Worm (Caenorhabditis elegans) whole organism, mixed stage, embryonic: ENCODE data around the gene Y56A3A.2.

Experiments
- M03D4.4 ChIP-seq: sonication (generic microtip); optimal IDR thresholded peaks from 2 replicates; lab custom pipeline; 2017; ENCODE audit warnings: mild to moderate bottlenecking, missing genetic modification characterization, missing compliant biosample characterization
- bed-3 ChIP-seq: fragments of 200-800 bp; sonication (Bioruptor generic); optimal IDR thresholded peaks from 3 replicates; lab custom pipeline; 2018; ENCODE audit warnings: mild to moderate bottlenecking, missing genetic modification characterization, moderate library complexity, missing compliant biosample characterization
- blmp-1 ChIP-seq: fragments of 150-350 bp; optimal IDR thresholded peaks from 2 replicates; lab custom pipeline; 2014; ENCODE audit warnings: missing biosample characterization, missing genetic modification characterization
- ceh-43 ChIP-seq: fragments of 200-800 bp; sonication (Bioruptor generic); optimal IDR thresholded peaks from 2 replicates; lab custom pipeline; 2018; ENCODE audit warnings: mild to moderate bottlenecking, missing genetic modification characterization, moderate library complexity, missing compliant biosample characterization
- ceh-83 ChIP-seq: fragments of 200-800 bp; sonication (Bioruptor generic); optimal IDR thresholded peaks from 2 replicates; lab custom pipeline; 2018; ENCODE audit warnings: mild to moderate bottlenecking, missing genetic modification characterization, missing compliant biosample characterization
- ces-1 ChIP-seq: fragments of 150-350 bp; optimal IDR thresholded peaks from 2 replicates; lab custom pipeline; 2014; ENCODE audit warnings: missing biosample characterization, missing genetic modification reagents, missing genetic modification characterization
- cnd-1 ChIP-seq: fragments of 200-800 bp; sonication (Bioruptor generic); optimal IDR thresholded peaks from 2 replicates; lab custom pipeline; 2018; ENCODE audit warnings: mild to moderate bottlenecking, missing genetic modification characterization, missing compliant biosample characterization
- drap-1 ChIP-seq: fragments of 200-800 bp; sonication (Bioruptor generic); optimal IDR thresholded peaks from 3 replicates; lab custom pipeline; 2018; ENCODE audit warnings: mild to moderate bottlenecking, missing genetic modification characterization, missing compliant biosample characterization
- elt-1 ChIP-seq: sonication (generic microtip); optimal IDR thresholded peaks from 2 replicates; lab custom pipeline; 2017; ENCODE audit warnings: missing genetic modification characterization, mild to moderate bottlenecking, missing compliant biosample characterization, antibody characterized with exemption, moderate library complexity, borderline replicate concordance; ENCODE audit not compliant: insufficient read depth
- elt-3 ChIP-seq: fragments of 150-350 bp; optimal IDR thresholded peaks from 2 replicates; lab custom pipeline; 2014; ENCODE audit warnings: missing biosample characterization, missing genetic modification characterization
- flh-1 ChIP-seq: fragments of 200-800 bp; sonication (Bioruptor generic); optimal IDR thresholded peaks from 2 replicates; lab custom pipeline; 2018; ENCODE audit warnings: mild to moderate bottlenecking, missing genetic modification characterization, moderate library complexity, missing compliant biosample characterization
- hlh-1 ChIP-seq: fragments of 150-350 bp; optimal IDR thresholded peaks from 2 replicates; lab custom pipeline; 2014; ENCODE audit warnings: missing biosample characterization, missing genetic modification reagents, missing genetic modification characterization
- lin-13 ChIP-seq: fragments of 150-350 bp; optimal IDR thresholded peaks from 2 replicates; lab custom pipeline; 2014; ENCODE audit warnings: missing biosample characterization, missing genetic modification characterization
- lin-32 ChIP-seq: fragments of 200-800 bp; sonication (Bioruptor generic); optimal IDR thresholded peaks from 2 replicates; lab custom pipeline; 2018; ENCODE audit warnings: mild to moderate bottlenecking, missing genetic modification characterization, missing compliant biosample characterization
- lsy-2 ChIP-seq: fragments of 150-350 bp; optimal IDR thresholded peaks from 2 replicates; lab custom pipeline; 2014; ENCODE audit warnings: missing biosample characterization, missing genetic modification characterization
- mab-5 ChIP-seq: fragments of 150-350 bp; optimal IDR thresholded peaks from 2 replicates; lab custom pipeline; 2014; ENCODE audit warnings: missing biosample characterization, missing genetic modification characterization
- mep-1 ChIP-seq: fragments of 150-350 bp; optimal IDR thresholded peaks from 2 replicates; lab custom pipeline; 2017; ENCODE audit warnings: missing biosample characterization, missing genetic modification reagents, missing genetic modification characterization, inconsistent platforms
- mls-2 ChIP-seq: sonication (generic microtip); optimal IDR thresholded peaks from 2 replicates; lab custom pipeline; 2016; ENCODE audit warnings: mild to moderate bottlenecking, missing genetic modification characterization, moderate library complexity, missing compliant biosample characterization
- nhr-12 ChIP-seq: fragments of 150-350 bp; optimal IDR thresholded peaks from 2 replicates; lab custom pipeline; 2014; ENCODE audit warnings: missing biosample characterization, missing genetic modification characterization
- nhr-2 ChIP-seq: fragments of 150-350 bp; optimal IDR thresholded peaks from 2 replicates; lab custom pipeline; 2014; ENCODE audit warnings: missing biosample characterization, missing genetic modification characterization
- nhr-237 ChIP-seq: fragments of 150-350 bp; optimal IDR thresholded peaks from 2 replicates; lab custom pipeline; 2014; ENCODE audit warnings: missing biosample characterization, missing genetic modification characterization
- nhr-28 ChIP-seq: fragments of 150-350 bp; optimal IDR thresholded peaks from 2 replicates; lab custom pipeline; 2014; ENCODE audit warnings: missing biosample characterization, missing genetic modification characterization
- nhr-76 ChIP-seq: sonication (generic microtip); optimal IDR thresholded peaks from 2 replicates; lab custom pipeline; 2017; ENCODE audit warnings: missing biosample characterization, missing genetic modification characterization
- pha-4 ChIP-seq: fragments of 150-350 bp; optimal IDR thresholded peaks from 2 replicates; lab custom pipeline; 2018; ENCODE audit warnings: missing biosample characterization, missing genetic modification reagents, missing genetic modification characterization
- sem-2 ChIP-seq: fragments of 200-800 bp; sonication (Bioruptor generic); optimal IDR thresholded peaks from 2 replicates; lab custom pipeline; 2018; ENCODE audit warnings: mild to moderate bottlenecking, missing genetic modification characterization, missing compliant biosample characterization
- sptf-1 ChIP-seq: sonication (generic microtip); optimal IDR thresholded peaks from 2 replicates; lab custom pipeline; 2017; ENCODE audit warnings: mild to moderate bottlenecking, missing genetic modification characterization, moderate library complexity, missing compliant biosample characterization
- tbx-8 ChIP-seq: fragments of 200-800 bp; sonication (Bioruptor generic); optimal IDR thresholded peaks from 2 replicates; lab custom pipeline; 2018; ENCODE audit warnings: mild to moderate bottlenecking, missing genetic modification characterization, moderate library complexity, missing compliant biosample characterization
- unc-39 ChIP-seq: fragments of 150-350 bp; optimal IDR thresholded peaks from 2 replicates; lab custom pipeline; 2014; ENCODE audit warnings: missing biosample characterization, missing genetic modification characterization
- unc-62 ChIP-seq: fragments of 150-350 bp; optimal IDR thresholded peaks from 2 replicates; lab custom pipeline; 2014; ENCODE audit warnings: missing biosample characterization, missing genetic modification reagents, missing genetic modification characterization
- zip-8 ChIP-seq: fragments of 150-350 bp; optimal IDR thresholded peaks from 2 replicates; lab custom pipeline; 2014; ENCODE audit warnings: missing biosample characterization, missing genetic modification characterization
- ztf-11 ChIP-seq: fragments of 150-350 bp; optimal IDR thresholded peaks from 2 replicates; lab custom pipeline; 2014; ENCODE audit warnings: missing biosample characterization, missing genetic modification characterization

Gene Y56A3A.2

DNA sequence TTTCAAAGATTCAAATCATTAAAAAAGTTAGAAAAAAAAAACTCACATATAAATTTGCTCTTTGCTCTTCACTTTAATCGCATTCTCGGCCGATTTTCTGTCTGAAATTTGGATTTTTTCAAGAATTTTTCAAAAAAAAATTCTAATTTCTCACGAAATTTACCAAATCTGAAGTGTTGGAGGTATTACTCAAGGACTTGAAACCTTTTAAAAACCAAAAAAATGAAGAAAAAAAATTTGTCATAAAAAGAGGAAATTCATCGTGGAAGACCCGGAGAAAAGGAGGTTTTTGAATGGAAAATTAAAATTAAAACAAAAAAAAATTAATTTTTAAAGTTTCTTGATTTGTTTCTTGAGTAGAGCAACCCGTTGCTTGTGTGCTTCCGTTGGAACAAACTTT is at the start of gene Y56A3A.2:
Gene Y56A3A.2 (minus strand): TSS at position 101 of the 400 bp plus-strand sequence.
- no peak for TF ChIP-seq unc-62 (GFP tag; lab: Kevin White, UChicago)
- TF ChIP-seq mab-5 (tag; lab: Kevin White, UChicago): no peak
- no peak for TF ChIP-seq sptf-1 (tag; lab: Kevin White, UChicago)
- no peak for TF ChIP-seq lin-13 (tag; lab: Kevin White, UChicago)
- no peak for TF ChIP-seq ces-1 (GFP tag; lab: Kevin White, UChicago)
- TF ChIP-seq bed-3 (GFP tag; lab: Kevin White, UChicago): no peak
- TF ChIP-seq M03D4.4 (tag; lab: Kevin White, UChicago): no peak
- TF ChIP-seq nhr-12: no peak
- TF ChIP-seq zip-8 (tag; lab: Kevin White, UChicago): no peak
- no peak for TF ChIP-seq unc-39 (tag; lab: Kevin White, UChicago)
- TF ChIP-seq cnd-1 (tag; lab: Kevin White, UChicago): no peak

DNA sequence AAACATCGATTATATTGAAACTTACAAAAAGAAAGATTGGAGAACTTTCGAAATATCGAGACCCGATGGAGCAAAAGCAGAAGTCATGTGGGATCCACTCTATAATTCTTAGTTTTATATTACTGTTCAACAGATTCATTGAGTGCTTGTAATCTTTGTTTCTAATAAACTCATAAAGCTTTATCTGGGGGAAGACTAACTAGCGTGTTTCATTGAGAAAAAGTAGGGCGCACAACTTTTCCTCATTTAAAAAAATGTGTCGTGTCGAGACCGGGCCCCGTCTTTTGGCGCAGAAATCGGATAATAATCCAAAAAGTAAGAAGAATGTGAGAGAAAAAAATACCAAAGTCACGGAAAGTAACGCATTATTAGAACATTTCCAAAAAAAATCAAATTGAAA is 47.7 kb upstream of the Y56A3A.2 start, which contains the start of gene faah-4:
Gene faah-4 (minus strand): TSS at position 101 of the 400 bp plus-strand sequence.
- TF ChIP-seq nhr-12 (no peak), mab-5 (tag; lab: Kevin White, UChicago) (no peak), ceh-83 (GFP tag; lab: Kevin White, UChicago) (no peak), pha-4 (tag; lab: Kevin White, UChicago) (no peak)

DNA sequence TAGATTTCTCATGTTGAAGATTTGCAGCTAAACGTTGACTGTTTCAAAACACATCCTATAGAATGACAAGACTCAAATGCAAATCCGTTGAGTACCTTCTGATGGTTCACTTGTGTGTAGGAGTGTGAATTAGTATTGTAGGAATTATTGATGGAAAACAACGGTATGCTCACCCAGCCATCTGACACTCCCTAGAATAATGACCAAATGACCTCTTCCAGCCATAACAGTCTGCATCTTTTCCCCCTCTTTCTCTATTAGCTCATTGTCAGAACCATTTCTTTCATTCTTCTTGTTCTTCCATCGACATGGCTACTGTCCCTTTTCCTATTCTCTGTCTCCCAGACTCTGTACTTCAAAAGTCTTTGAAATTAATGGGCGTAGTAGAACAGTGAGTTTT is 46.6 kb upstream of the Y56A3A.2 start, which contains the start of gene fbxb-24:
Gene fbxb-24 (plus strand): TSS at position 301 of the 400 bp plus-strand sequence.
- TF ChIP-seq sem-2 (GFP tag; lab: Kevin White, UChicago): no peak
- TF ChIP-seq, all 35 proteins: peak for 0

DNA sequence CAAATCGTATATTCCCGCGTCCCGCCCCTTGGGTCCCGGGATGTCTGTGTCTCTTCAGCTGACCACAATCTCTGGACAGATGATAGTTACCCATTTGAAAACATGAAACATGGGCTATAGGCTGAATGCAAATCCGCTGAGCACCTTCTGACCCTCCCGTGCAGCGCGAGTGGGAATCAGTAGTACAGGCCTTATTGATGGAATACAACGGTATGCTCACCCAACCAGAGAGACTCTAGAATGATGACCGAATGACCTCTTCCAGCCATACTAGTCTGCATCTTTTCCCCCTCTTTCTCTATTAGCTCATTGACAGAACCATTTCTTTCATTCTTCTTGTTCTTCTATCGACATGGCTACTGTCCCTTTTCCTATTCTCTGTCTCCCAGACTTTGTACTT is 45.1 kb upstream of the Y56A3A.2 start, which contains the start of gene sdz-33:
Gene sdz-33 (plus strand): TSS at position 301 of the 400 bp plus-strand sequence.
- TF ChIP-seq tbx-8 (GFP tag; lab: Kevin White, UChicago) (no peak), drap-1 (GFP tag; lab: Kevin White, UChicago) (no peak), nhr-28 (tag; lab: Kevin White, UChicago) (no peak), lsy-2 (tag; lab: Kevin White, UChicago) (no peak), ceh-43 (GFP tag; lab: Kevin White, UChicago) (no peak), lin-32 (no peak), sem-2 (GFP tag; lab: Kevin White, UChicago) (no peak), blmp-1 (tag; lab: Kevin White, UChicago) (no peak), unc-62 (GFP tag; lab: Kevin White, UChicago) (no peak), nhr-237 (no peak), elt-1 (tag; lab: Kevin White, UChicago) (no peak), bed-3 (GFP tag; lab: Kevin White, UChicago) (no peak), flh-1 (no peak), zip-8 (tag; lab: Kevin White, UChicago) (no peak), nhr-2 (tag; lab: Kevin White, UChicago) (no peak), ztf-11 (tag; lab: Kevin White, UChicago) (no peak), cnd-1 (tag; lab: Kevin White, UChicago) (no peak)

DNA sequence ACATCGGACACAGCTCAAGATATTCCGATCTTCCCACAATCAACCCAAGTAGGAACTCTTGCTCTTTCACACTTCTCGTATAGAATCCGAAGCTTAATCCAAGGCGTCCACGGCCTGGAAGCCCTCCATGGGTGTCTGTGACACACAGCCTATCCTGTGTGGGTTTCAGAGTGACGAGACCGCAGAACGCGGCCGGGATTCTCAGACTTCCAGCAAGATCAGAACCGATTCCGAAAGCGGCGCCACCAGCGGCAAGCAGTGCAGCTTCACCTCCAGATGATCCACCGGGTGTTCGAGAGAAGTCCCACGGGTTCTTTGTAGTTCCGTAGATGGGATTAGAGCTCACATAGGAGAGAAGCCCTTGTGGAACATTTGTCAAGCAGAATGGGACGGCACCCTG is 40.7 kb upstream of the Y56A3A.2 start:
- TF ChIP-seq mep-1 (tag; lab: Kevin White, UChicago): no peak
- TF ChIP-seq hlh-1 (tag; lab: Kevin White, UChicago): no peak
- TF ChIP-seq ztf-11 (tag; lab: Kevin White, UChicago): no peak
- no peak for TF ChIP-seq ceh-43 (GFP tag; lab: Kevin White, UChicago)
- no peak for TF ChIP-seq cnd-1 (tag; lab: Kevin White, UChicago)
- no peak for TF ChIP-seq M03D4.4 (tag; lab: Kevin White, UChicago)
- TF ChIP-seq elt-1 (tag; lab: Kevin White, UChicago): no peak
- no peak for TF ChIP-seq elt-3 (tag; lab: Kevin White, UChicago)
- no peak for TF ChIP-seq lin-13 (tag; lab: Kevin White, UChicago)
- TF ChIP-seq lin-32: no peak
- no peak for TF ChIP-seq sptf-1 (tag; lab: Kevin White, UChicago)
- TF ChIP-seq nhr-28 (tag; lab: Kevin White, UChicago): no peak
- TF ChIP-seq mls-2 (tag; lab: Kevin White, UChicago): no peak
- no peak for TF ChIP-seq sem-2 (GFP tag; lab: Kevin White, UChicago)
- TF ChIP-seq nhr-2 (tag; lab: Kevin White, UChicago): no peak
- TF ChIP-seq nhr-76: no peak
